Fruit fly (Drosophila melanogaster) whole organism, embryonic: ENCODE results near the gene Osi16.

Experiments used
- CG6854 ChIP-seq: fragments of 200-800 bp; sonication (Bioruptor generic); optimal IDR thresholded peaks from 3 replicates; lab custom pipeline; 2017; ENCODE audit warnings: missing biosample characterization, mild to moderate bottlenecking, missing genetic modification characterization
- HmgZ ChIP-seq: fragments of 200-800 bp; sonication (Bioruptor generic); optimal IDR thresholded peaks from 2 replicates; lab custom pipeline; 2018; ENCODE audit warnings: missing biosample characterization, mild to moderate bottlenecking, missing genetic modification characterization
- chif ChIP-seq, 2 experiments: fragments of 200-800 bp; sonication (Bioruptor generic); optimal IDR thresholded peaks; 3 replicates each; lab custom pipeline; 2016; ENCODE audit warnings: missing biosample characterization in 2 of 2, missing genetic modification characterization in 2 of 2
- dimm ChIP-seq: fragments of 200-800 bp; sonication (Bioruptor generic); IDR thresholded peaks from 2 replicates; pipeline ENCODE4 v1.3.6; 2022; ENCODE audit warnings: missing biosample characterization, missing genetic modification characterization

dm6 chr3R:6268657-6269056 is 36.4 kb upstream of the Osi16 start, which contains the start of gene Osi11:
- TF ChIP-seq CG6854 (GFP tag; lab: Kevin White, UChicago) (no peak), dimm (no peak), HmgZ (no peak), chif (GFP tag; optimal IDR thresholded peaks at IDR 0.05; lab: Kevin White, UChicago) (no peak)
